Worm (Caenorhabditis elegans): ENCODE data around the gene mog-1.

DNA sequence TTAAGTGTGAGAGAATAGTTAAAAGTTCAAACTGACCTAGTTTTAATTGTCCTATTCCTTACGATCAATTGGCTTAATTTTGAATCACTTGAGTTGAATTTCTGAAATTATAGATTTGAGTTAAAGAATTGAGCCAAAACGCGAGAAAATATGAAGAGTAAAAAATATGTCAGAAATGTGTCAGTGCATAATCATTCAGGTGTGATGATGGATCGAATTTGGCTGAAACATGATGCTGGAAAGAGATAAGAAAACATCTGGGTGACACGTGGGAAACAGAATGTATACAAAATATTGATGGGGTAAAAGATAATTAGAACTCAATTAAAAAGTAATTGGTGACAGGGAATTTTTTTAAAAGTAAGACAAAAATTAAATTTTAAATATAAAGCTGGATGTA, 17.8 kb upstream of the mog-1 start, which contains the start of gene R10E12.2:
- TF ChIP-seq R02D3.7 (tag; optimal IDR thresholded peaks at IDR 0.05) (no peak), dpl-1 (GFP tag; optimal IDR thresholded peaks at IDR 0.05) (no peak)
